Worm (Caenorhabditis elegans) whole organism, L1 larva: Measurements from ENCODE around the gene C17H12.8.
A peak's percentile ranks its signal among the peaks of the same experiment; 100 is the strongest.

ENCODE experiments used
- alr-1 ChIP-seq: fragments of 200-800 bp; sonication (Bioruptor generic); optimal IDR thresholded peaks from 2 replicates; lab custom pipeline; 2018; ENCODE audit warnings: borderline replicate concordance, mild to moderate bottlenecking, missing genetic modification characterization, missing compliant biosample characterization
- ceh-90 ChIP-seq: sonication (generic microtip); optimal IDR thresholded peaks from 2 replicates; lab custom pipeline; 2016; ENCODE audit warnings: missing genetic modification characterization, missing compliant biosample characterization
- ces-1 ChIP-seq: fragments of 150-350 bp; optimal IDR thresholded peaks from 2 replicates; lab custom pipeline; 2014; ENCODE audit warnings: missing biosample characterization, missing genetic modification reagents, missing genetic modification characterization
- egl-27 ChIP-seq, 2 experiments: fragments of 150-350 bp in 1 of 2; sonication (generic microtip); optimal IDR thresholded peaks; 3 replicates each; lab custom pipeline; 2017 to 2018; ENCODE audit warnings: missing biosample characterization in 2 of 2, missing genetic modification characterization in 2 of 2, missing genetic modification reagents in 2 of 2
- elt-3 ChIP-seq, 6 experiments: fragments of 150-350 bp in 1 of 6; sonication (generic microtip); optimal IDR thresholded peaks; 2 replicates each; lab custom pipeline; 2017 to 2018; ENCODE audit warnings: missing biosample characterization in 6 of 6, missing genetic modification characterization in 6 of 6, inconsistent platforms in 1 of 6
- fkh-8 ChIP-seq: sonication (generic microtip); optimal IDR thresholded peaks from 2 replicates; lab custom pipeline; 2016; ENCODE audit warnings: mild to moderate bottlenecking, missing genetic modification characterization, missing compliant biosample characterization
- lin-15B ChIP-seq: fragments of 150-350 bp; sonication (generic microtip); optimal IDR thresholded peaks from 3 replicates; lab custom pipeline; 2014; ENCODE audit warnings: missing biosample characterization, missing genetic modification characterization
- mep-1 ChIP-seq: fragments of 150-350 bp; optimal IDR thresholded peaks from 2 replicates; lab custom pipeline; 2014; ENCODE audit warnings: missing biosample characterization, missing genetic modification characterization
- rnt-1 ChIP-seq: sonication (generic microtip); optimal IDR thresholded peaks from 2 replicates; lab custom pipeline; 2016; ENCODE audit warnings: mild to moderate bottlenecking, missing genetic modification characterization, moderate library complexity, missing compliant biosample characterization
- skn-1 ChIP-seq: fragments of 150-350 bp; optimal IDR thresholded peaks from 2 replicates; lab custom pipeline; 2014; ENCODE audit warnings: missing biosample characterization, missing genetic modification characterization
- unc-62 ChIP-seq: fragments of 150-350 bp; optimal IDR thresholded peaks from 2 replicates; lab custom pipeline; 2014; ENCODE audit warnings: missing biosample characterization, missing genetic modification reagents, missing genetic modification characterization
- xbp-1 ChIP-seq: sonication (generic microtip); optimal IDR thresholded peaks from 2 replicates; lab custom pipeline; 2016; ENCODE audit warnings: missing genetic modification characterization, missing compliant biosample characterization
- ztf-11 ChIP-seq, 2 experiments: sonication (generic microtip); optimal IDR thresholded peaks; 2 replicates each; lab custom pipeline; 2016 to 2017; ENCODE audit warnings: missing genetic modification characterization in 2 of 2, missing biosample characterization in 1 of 2, missing compliant biosample characterization in 1 of 2
- ztf-4 ChIP-seq: fragments of 150-350 bp; optimal IDR thresholded peaks from 2 replicates; lab custom pipeline; 2014; ENCODE audit warnings: missing biosample characterization, missing genetic modification characterization

ce11 chrIV:6834705-6835104, 16.2 kb downstream of the C17H12.8 start:
- TF ChIP-seq unc-62 (GFP tag; lab: Kevin White, UChicago) (no peak), rnt-1 (tag; lab: Kevin White, UChicago) (no peak), ztf-4 (no peak), alr-1 (tag; lab: Kevin White, UChicago) (no peak), ces-1 (GFP tag; lab: Kevin White, UChicago) (peak; percentile 28), ceh-90 (tag; lab: Kevin White, UChicago) (no peak), skn-1 (no peak), elt-3 (tag; optimal IDR thresholded peaks at IDR 0.05; lab: Kevin White, UChicago) (no peak), egl-27 (tag; optimal IDR thresholded peaks at IDR 0.05; lab: Kevin White, UChicago) (no peak), mep-1 (no peak), lin-15B (tag; lab: Kevin White, UChicago) (no peak), ztf-11 (tag; optimal IDR thresholded peaks at IDR 0.05; lab: Kevin White, UChicago) (no peak), fkh-8 (no peak), xbp-1 (tag; lab: Kevin White, UChicago) (no peak)
